Fruit fly (Drosophila melanogaster): ENCODE measurements around the gene croc.

dm6 chr3L:21471895-21472294 is 4.4 kb downstream of the croc start:
- TF ChIP-seq Gug (GFP tag; IDR thresholded peaks at IDR 0.05): no peak
- TF ChIP-seq sob (GFP tag; IDR thresholded peaks at IDR 0.05): no peak
- no peak for TF ChIP-seq hb (GFP tag; IDR thresholded peaks at IDR 0.05; ENCODE audit: partially characterized antibody)
- no peak for TF ChIP-seq psq (GFP tag; optimal IDR thresholded peaks at IDR 0.05)
- no peak for TF ChIP-seq CG11085 (GFP tag; IDR thresholded peaks at IDR 0.05)
- TF ChIP-seq CG18599 (GFP tag; optimal IDR thresholded peaks at IDR 0.05): no peak
- no peak for TF ChIP-seq slou (GFP tag; optimal IDR thresholded peaks at IDR 0.05)
- no peak for TF ChIP-seq usp (GFP tag; optimal IDR thresholded peaks at IDR 0.05)
- TF ChIP-seq CG12236 (GFP tag; optimal IDR thresholded peaks at IDR 0.05): no peak
- TF ChIP-seq CG10321 (GFP tag; IDR thresholded peaks at IDR 0.05): no peak
- no peak for TF ChIP-seq ash1 (GFP tag; optimal IDR thresholded peaks at IDR 0.05)
- no peak for TF ChIP-seq CG13775 (GFP tag; optimal IDR thresholded peaks at IDR 0.05)
